Fruit fly (Drosophila melanogaster) whole organism, embryonic: ENCODE measurements around the gene GNBP3.

Experiments used
- Adf1 ChIP-seq: fragments of 200-800 bp; sonication (Bioruptor generic); IDR thresholded peaks from 2 replicates; pipeline ENCODE4 v1.3.6; 2022; ENCODE audit warnings: missing biosample characterization, missing genetic modification characterization
- Atf6 ChIP-seq: fragments of 200-800 bp; sonication (Bioruptor generic); IDR thresholded peaks from 2 replicates; pipeline ENCODE4 v1.3.6; 2022; ENCODE audit warnings: missing biosample characterization, missing genetic modification characterization
- CG10543 ChIP-seq: fragments of 200-800 bp; sonication (Bioruptor generic); optimal IDR thresholded peaks from 3 replicates; lab custom pipeline; 2017; ENCODE audit warnings: missing biosample characterization, mild to moderate bottlenecking, missing genetic modification characterization, moderate library complexity
- CG14860 ChIP-seq: fragments of 200-800 bp; sonication (Bioruptor generic); IDR thresholded peaks from 3 replicates; pipeline ENCODE4 v1.3.6; 2022; ENCODE audit warnings: missing biosample characterization, missing genetic modification characterization; ENCODE audit not compliant: partially characterized antibody
- CG15514 ChIP-seq: fragments of 200-800 bp; sonication (Bioruptor generic); optimal IDR thresholded peaks from 3 replicates; lab custom pipeline; 2017; ENCODE audit warnings: missing biosample characterization, missing genetic modification characterization, mild to moderate bottlenecking, moderate library complexity, missing genetic modification reagents
- CG17361 ChIP-seq: fragments of 200-800 bp; sonication (Bioruptor generic); IDR thresholded peaks from 3 replicates; pipeline ENCODE4 v1.3.6; 2022; ENCODE audit warnings: missing biosample characterization, missing genetic modification characterization
- CG17829 ChIP-seq: fragments of 200-800 bp; optimal IDR thresholded peaks from 2 replicates; lab custom pipeline; 2019; ENCODE audit warnings: missing biosample characterization, mild to moderate bottlenecking, missing genetic modification characterization, moderate library complexity
- CG4328 ChIP-seq: fragments of 200-800 bp; sonication (Bioruptor generic); optimal IDR thresholded peaks from 3 replicates; lab custom pipeline; 2017; ENCODE audit warnings: missing biosample characterization, missing genetic modification reagents, missing genetic modification characterization
- CG4360 ChIP-seq: fragments of 200-800 bp; sonication (Bioruptor generic); IDR thresholded peaks from 2 replicates; pipeline ENCODE4 v1.3.6; 2022; ENCODE audit warnings: missing biosample characterization, missing genetic modification characterization
- CG4404 ChIP-seq: fragments of 200-800 bp; sonication (Bioruptor generic); IDR thresholded peaks from 2 replicates; pipeline ENCODE4 v1.3.6; 2022; ENCODE audit warnings: missing biosample characterization, missing genetic modification characterization
- CG4617 ChIP-seq: fragments of 200-800 bp; sonication (Bioruptor generic); optimal IDR thresholded peaks from 3 replicates; lab custom pipeline; 2016; ENCODE audit warnings: missing biosample characterization, missing genetic modification characterization, borderline replicate concordance
- CG7372 ChIP-seq: fragments of 200-800 bp; sonication (Bioruptor generic); IDR thresholded peaks from 2 replicates; pipeline ENCODE4 v1.3.6; 2022; ENCODE audit warnings: missing biosample characterization, missing genetic modification characterization
- Deaf1 ChIP-seq: fragments of 200-800 bp; optimal IDR thresholded peaks from 3 replicates; lab custom pipeline; 2019; ENCODE audit warnings: missing biosample characterization, mild to moderate bottlenecking, missing genetic modification characterization, moderate library complexity
- E2f1 ChIP-seq: fragments of 200-800 bp; sonication (Bioruptor generic); IDR thresholded peaks from 2 replicates; pipeline ENCODE4 v1.3.6; 2022; ENCODE audit warnings: missing biosample characterization, missing genetic modification characterization
- Mes4 ChIP-seq: fragments of 200-800 bp; sonication (Bioruptor generic); optimal IDR thresholded peaks from 2 replicates; lab custom pipeline; 2016; ENCODE audit warnings: missing biosample characterization, missing genetic modification characterization
- Nf-YB ChIP-seq: fragments of 200-800 bp; sonication (Bioruptor generic); optimal IDR thresholded peaks from 3 replicates; lab custom pipeline; 2019; ENCODE audit warnings: missing biosample characterization, mild to moderate bottlenecking, missing genetic modification characterization, moderate library complexity
- Oli ChIP-seq: fragments of 200-800 bp; sonication (Bioruptor generic); optimal IDR thresholded peaks from 2 replicates; lab custom pipeline; 2018; ENCODE audit warnings: missing biosample characterization, mild to moderate bottlenecking, missing genetic modification characterization, moderate library complexity
- aop ChIP-seq: fragments of 200-800 bp; sonication (Bioruptor generic); IDR thresholded peaks from 2 replicates; pipeline ENCODE4 v1.3.6; 2022; ENCODE audit warnings: missing biosample characterization, missing genetic modification characterization
- ase ChIP-seq: fragments of 200-800 bp; sonication (Bioruptor generic); IDR thresholded peaks from 3 replicates; pipeline ENCODE4 v1.3.6; 2022; ENCODE audit warnings: missing biosample characterization, missing genetic modification characterization
- az2 ChIP-seq: fragments of 200-800 bp; sonication (Bioruptor generic); optimal IDR thresholded peaks from 3 replicates; lab custom pipeline; 2016; ENCODE audit warnings: missing biosample characterization, missing genetic modification characterization
- bsh ChIP-seq, 2 experiments: fragments of 200-800 bp; sonication (Bioruptor generic); optimal IDR thresholded peaks; 2 replicates each; lab custom pipeline; 2017 to 2018; ENCODE audit warnings: mild to moderate bottlenecking in 2 of 2, missing biosample characterization in 2 of 2, missing genetic modification characterization in 2 of 2, moderate library complexity in 1 of 2
- cad ChIP-seq: fragments of >200 bp; optimal IDR thresholded peaks from 2 replicates; lab custom pipeline; 2017; ENCODE audit warnings: missing biosample characterization, missing genetic modification characterization
- cg ChIP-seq: fragments of 200-800 bp; sonication (Bioruptor generic); optimal IDR thresholded peaks from 3 replicates; lab custom pipeline; 2019; ENCODE audit warnings: missing biosample characterization, mild to moderate bottlenecking, missing genetic modification characterization, moderate library complexity
- chif ChIP-seq, 2 experiments: fragments of 200-800 bp; sonication (Bioruptor generic); optimal IDR thresholded peaks; 3 replicates each; lab custom pipeline; 2016; ENCODE audit warnings: missing biosample characterization in 2 of 2, missing genetic modification characterization in 2 of 2
- chinmo ChIP-seq: fragments of 200-800 bp; sonication (Bioruptor generic); IDR thresholded peaks from 4 replicates; pipeline ENCODE4 v1.3.6; 2022; ENCODE audit warnings: missing biosample characterization, missing genetic modification characterization; ENCODE audit not compliant: partially characterized antibody
- ewg ChIP-seq: fragments of 200-800 bp; sonication (Bioruptor generic); optimal IDR thresholded peaks from 3 replicates; lab custom pipeline; 2017; ENCODE audit warnings: mild to moderate bottlenecking, missing biosample characterization, missing genetic modification reagents, missing genetic modification characterization
- fd102C ChIP-seq: fragments of 200-800 bp; sonication (Bioruptor generic); optimal IDR thresholded peaks from 2 replicates; lab custom pipeline; 2018; ENCODE audit warnings: missing biosample characterization, mild to moderate bottlenecking, missing genetic modification characterization, moderate library complexity
- ftz-f1 ChIP-seq: fragments of 200-800 bp; sonication (Bioruptor generic); optimal IDR thresholded peaks from 2 replicates; lab custom pipeline; 2016; ENCODE audit warnings: missing biosample characterization, missing genetic modification characterization
- gem ChIP-seq: fragments of 200-800 bp; sonication (Bioruptor generic); optimal IDR thresholded peaks from 2 replicates; lab custom pipeline; 2019; ENCODE audit warnings: missing biosample characterization, mild to moderate bottlenecking, missing genetic modification characterization, moderate library complexity
- her ChIP-seq: fragments of 200-800 bp; sonication (Bioruptor generic); optimal IDR thresholded peaks from 2 replicates; lab custom pipeline; 2016; ENCODE audit warnings: missing biosample characterization, missing genetic modification characterization
- hkb ChIP-seq, 2 experiments: fragments of 200-800 bp in 1 of 2; fragments of >200 bp in 1 of 2; sonication (Bioruptor generic) in 1 of 2; IDR thresholded peaks in 1 of 2; optimal IDR thresholded peaks in 1 of 2; 2 replicates each; pipeline versions ENCODE4 v1.3.6 to Lab custom; 2017 to 2022; ENCODE audit warnings: missing biosample characterization in 1 of 2, missing genetic modification characterization in 1 of 2
- lmd ChIP-seq: fragments of 200-800 bp; sonication (Bioruptor generic); IDR thresholded peaks from 2 replicates; pipeline ENCODE4 v1.3.6; 2022; ENCODE audit warnings: missing biosample characterization, missing genetic modification characterization
- row ChIP-seq: fragments of 200-800 bp; sonication (Bioruptor generic); IDR thresholded peaks from 3 replicates; pipeline ENCODE4 v1.3.6; 2022; ENCODE audit warnings: missing biosample characterization, missing genetic modification characterization
- sisA ChIP-seq: fragments of 200-800 bp; sonication (Bioruptor generic); IDR thresholded peaks from 2 replicates; pipeline ENCODE4 v1.3.6; 2022; ENCODE audit warnings: missing biosample characterization, missing genetic modification characterization
- sob ChIP-seq: fragments of 200-800 bp; sonication (Bioruptor generic); IDR thresholded peaks from 2 replicates; pipeline ENCODE4 v1.3.6; 2022; ENCODE audit warnings: missing biosample characterization, missing genetic modification characterization
- sug ChIP-seq: fragments of 200-800 bp; optimal IDR thresholded peaks from 2 replicates; lab custom pipeline; 2019; ENCODE audit warnings: missing biosample characterization, mild to moderate bottlenecking, missing genetic modification characterization, moderate library complexity
- z ChIP-seq: fragments of 200-800 bp; sonication (Bioruptor generic); IDR thresholded peaks from 3 replicates; pipeline ENCODE4 v1.3.6; 2022; ENCODE audit warnings: missing biosample characterization, missing genetic modification characterization
- zen2 ChIP-seq: fragments of 200-800 bp; sonication (Bioruptor generic); IDR thresholded peaks from 3 replicates; pipeline ENCODE4 v1.3.6; 2022; ENCODE audit warnings: missing biosample characterization, missing genetic modification characterization; ENCODE audit not compliant: partially characterized antibody

The GNBP3 gene

dm6 chr3L:8978678-8979413 lies 24.0 kb downstream of the GNBP3 start (continued):
- no peak for TF ChIP-seq fd102C (GFP tag; lab: Kevin White, UChicago)
- 0 out of 2 replicates have a peak, but pooled peaks have one; percentile 14 for TF ChIP-seq E2f1 (GFP tag; lab: Robert Waterston, UW)
- TF ChIP-seq lmd (GFP tag; lab: Robert Waterston, UW) = peak; percentile 51
- peak; percentile 46 for TF ChIP-seq gem (tag; lab: Kevin White, UChicago)
- peak; percentile 15 for TF ChIP-seq sug
- TF ChIP-seq CG17361 = no peak; the same call in 2 of the 3 replicates
- peak in 1 of 2 experiments; percentile 47 for TF ChIP-seq bsh (GFP tag; optimal IDR thresholded peaks at IDR 0.05; lab: Kevin White, UChicago)
- no peak for TF ChIP-seq cad
- peak; percentile 19 for TF ChIP-seq CG15514 (GFP tag; lab: Kevin White, UChicago)
- peak; percentile 17 for TF ChIP-seq Nf-YB
- TF ChIP-seq CG4617 (GFP tag; lab: Kevin White, UChicago) = no peak
- 0 out of 2 replicates have a peak, but pooled peaks have one; percentile 18 for TF ChIP-seq Atf6 (GFP tag; lab: Robert Waterston, UW)
- TF ChIP-seq Adf1 (GFP tag; lab: Robert Waterston, UW) = peak; percentile 11; the same call in 1 of the 2 replicates
- TF ChIP-seq row (GFP tag; lab: Robert Waterston, UW) = peak; percentile 49; the same call in 2 of the 3 replicates
- TF ChIP-seq CG4328 (GFP tag; lab: Kevin White, UChicago) = no peak
- TF ChIP-seq zen2 = peak; percentile 17; the same call in 1 of the 3 replicates
- no peak for TF ChIP-seq z (GFP tag; lab: Robert Waterston, UW)
- TF ChIP-seq ewg (GFP tag; lab: Kevin White, UChicago) = peak; percentile 11
- peak; percentile 2 for TF ChIP-seq Mes4 (GFP tag; lab: Kevin White, UChicago)
- peak in 1 of 2 experiments; percentile 21 for TF ChIP-seq chif (GFP tag; optimal IDR thresholded peaks at IDR 0.05; lab: Kevin White, UChicago)
- 0 out of 3 replicates have a peak, but pooled peaks have one; percentile 36 for TF ChIP-seq CG14860 (GFP tag; lab: Robert Waterston, UW)
- no peak for TF ChIP-seq hkb (optimal IDR thresholded peaks at IDR 0.05; lab: Kevin White, UChicago)
- TF ChIP-seq hkb (GFP tag; IDR thresholded peaks at IDR 0.05; lab: Robert Waterston, UW) = 0 out of 2 replicates have a peak, but pooled peaks have one; percentile 8
- TF ChIP-seq az2 (GFP tag; lab: Kevin White, UChicago) = peak; percentile 40
- TF ChIP-seq CG10543 (GFP tag; lab: Kevin White, UChicago) = peak; percentile 22
- TF ChIP-seq chinmo (GFP tag; lab: Robert Waterston, UW) = peak; percentile 99
- peak; percentile 33; the same call in 1 of the 2 replicates for TF ChIP-seq sisA (GFP tag; lab: Robert Waterston, UW)
- peak; percentile 17 for TF ChIP-seq Oli (tag; lab: Kevin White, UChicago)
- TF ChIP-seq sob = peak; percentile 21; the same call in 1 of the 2 replicates
- TF ChIP-seq CG4404 (GFP tag; lab: Robert Waterston, UW) = 0 out of 2 replicates have a peak, but pooled peaks have one; percentile 16
- peak; percentile 92 for TF ChIP-seq cg (GFP tag; lab: Kevin White, UChicago)
- TF ChIP-seq CG4360 (GFP tag; lab: Robert Waterston, UW) = no peak
- TF ChIP-seq CG17829 = no peak
- peak; percentile 94 for TF ChIP-seq ftz-f1
- TF ChIP-seq her = no peak
- peak; percentile 30; the same call in 1 of the 3 replicates for TF ChIP-seq ase (GFP tag; lab: Robert Waterston, UW)
- TF ChIP-seq aop (GFP tag; lab: Robert Waterston, UW) = no peak

DNA sequence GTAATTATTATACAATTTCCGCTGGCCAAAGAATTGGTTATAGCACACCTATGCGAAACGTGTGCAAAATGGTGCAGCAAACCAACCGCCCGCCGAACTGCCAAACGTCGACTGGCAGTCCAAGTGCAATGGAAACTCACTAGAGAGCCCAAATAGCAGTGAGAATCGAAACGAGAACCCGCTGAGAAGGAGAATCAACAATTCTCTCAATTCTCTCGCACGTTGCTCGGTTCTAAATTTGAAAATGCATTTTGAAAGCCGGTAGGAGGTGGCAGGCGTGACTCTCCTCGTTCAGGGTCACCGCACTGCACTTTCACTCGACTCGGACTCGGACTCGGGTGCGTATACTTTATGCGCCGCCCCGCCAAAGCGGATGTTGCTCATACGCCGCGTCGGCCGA lies 25.0 kb downstream of the GNBP3 start, which contains the start of gene CG5644:
CG5644 (minus strand) TSS at position 101 of the 400 bp plus-strand sequence.
- peak; percentile 64 for TF ChIP-seq CG7372 (GFP tag; lab: Robert Waterston, UW)
- no peak for TF ChIP-seq Deaf1
